Worm (Caenorhabditis elegans) whole organism, L1 larva: ENCODE data around the gene orai-1.

ENCODE experiments used
- C04F5.9 ChIP-seq: sonication (generic microtip); optimal IDR thresholded peaks from 2 replicates; lab custom pipeline; 2016; ENCODE audit warnings: missing genetic modification characterization, missing compliant biosample characterization
- C16A3.4 ChIP-seq: fragments of 150-350 bp; optimal IDR thresholded peaks from 2 replicates; lab custom pipeline; 2014; ENCODE audit warnings: missing biosample characterization, missing genetic modification characterization
- aha-1 ChIP-seq: fragments of 150-350 bp; optimal IDR thresholded peaks from 2 replicates; lab custom pipeline; 2014; ENCODE audit warnings: missing biosample characterization, missing genetic modification characterization
- alr-1 ChIP-seq: fragments of 200-800 bp; sonication (Bioruptor generic); optimal IDR thresholded peaks from 2 replicates; lab custom pipeline; 2018; ENCODE audit warnings: borderline replicate concordance, mild to moderate bottlenecking, missing genetic modification characterization, missing compliant biosample characterization
- ama-1 ChIP-seq: fragments of 150-350 bp; optimal IDR thresholded peaks from 2 replicates; lab custom pipeline; 2014
- ceh-8 ChIP-seq: fragments of 200-800 bp; sonication (Bioruptor generic); optimal IDR thresholded peaks from 2 replicates; lab custom pipeline; 2018; ENCODE audit warnings: mild to moderate bottlenecking, missing genetic modification characterization, moderate library complexity, missing compliant biosample characterization
- ceh-82 ChIP-seq, 3 experiments: fragments of 150-350 bp in 1 of 3; sonication (generic microtip) in 2 of 3; optimal IDR thresholded peaks; 2 replicates each; lab custom pipeline; 2014 to 2017; ENCODE audit warnings: missing biosample characterization in 3 of 3, missing genetic modification characterization in 3 of 3
- ceh-88 ChIP-seq: fragments of 200-800 bp; sonication (Bioruptor generic); IDR thresholded peaks from 2 replicates; pipeline ENCODE4 v1.3.6; 2022; ENCODE audit warnings: missing genetic modification characterization, missing compliant biosample characterization
- ceh-90 ChIP-seq: sonication (generic microtip); optimal IDR thresholded peaks from 2 replicates; lab custom pipeline; 2016; ENCODE audit warnings: missing genetic modification characterization, missing compliant biosample characterization
- dpl-1 ChIP-seq, 3 experiments: fragments of 150-350 bp in 2 of 3; sonication (generic microtip) in 1 of 3; optimal IDR thresholded peaks; 2 replicates each; lab custom pipeline; 2014 to 2017; ENCODE audit warnings: missing biosample characterization in 3 of 3, missing genetic modification characterization in 3 of 3, missing genetic modification reagents in 3 of 3
- dsc-1 ChIP-seq: sonication (generic microtip); optimal IDR thresholded peaks from 2 replicates; lab custom pipeline; 2016; ENCODE audit warnings: mild to moderate bottlenecking, missing genetic modification characterization, missing compliant biosample characterization
- efl-1 ChIP-seq, 4 experiments: fragments of 150-350 bp; optimal IDR thresholded peaks in 3 of 4; peaks in 1 of 4; 1 replicate in 1 of 4; 2 replicates in 3 of 4; lab custom pipeline; 2014; ENCODE audit warnings: missing biosample characterization in 2 of 4, missing genetic modification characterization in 2 of 4, missing genetic modification reagents in 2 of 4
- egl-13 ChIP-seq: sonication (generic microtip); optimal IDR thresholded peaks from 2 replicates; lab custom pipeline; 2016; ENCODE audit warnings: missing genotype, missing genetic modification reagents, missing genetic modification characterization, missing compliant biosample characterization
- elt-2 ChIP-seq: sonication (generic microtip); optimal IDR thresholded peaks from 2 replicates; lab custom pipeline; 2016; ENCODE audit warnings: missing genetic modification characterization, mild to moderate bottlenecking, inconsistent platforms, missing compliant biosample characterization, missing genetic modification reagents
- ets-5 ChIP-seq: fragments of 200-800 bp; sonication (Bioruptor generic); IDR thresholded peaks from 2 replicates; pipeline ENCODE4 v1.3.6; 2022; ENCODE audit warnings: missing genetic modification characterization, missing compliant biosample characterization
- fkh-10 ChIP-seq: sonication (generic microtip); optimal IDR thresholded peaks from 2 replicates; lab custom pipeline; 2017; ENCODE audit warnings: missing biosample characterization, missing genetic modification reagents, missing genetic modification characterization
- fkh-4 ChIP-seq: sonication (generic microtip); optimal IDR thresholded peaks from 2 replicates; lab custom pipeline; 2016; ENCODE audit warnings: missing compliant biosample characterization, missing genetic modification characterization, borderline replicate concordance
- grh-1 ChIP-seq: fragments of 200-800 bp; sonication (Bioruptor generic); IDR thresholded peaks from 2 replicates; pipeline ENCODE4 v1.3.6; 2022; ENCODE audit warnings: missing genetic modification reagents, missing genetic modification characterization, missing compliant biosample characterization
- hlh-17 ChIP-seq: fragments of 200-800 bp; sonication (Bioruptor generic); optimal IDR thresholded peaks from 2 replicates; lab custom pipeline; 2018; ENCODE audit warnings: missing genetic modification characterization, mild to moderate bottlenecking, missing compliant biosample characterization, moderate library complexity, borderline replicate concordance
- hpl-2 ChIP-seq: fragments of 150-350 bp; optimal IDR thresholded peaks from 2 replicates; lab custom pipeline; 2014; ENCODE audit warnings: missing biosample characterization, missing genetic modification reagents, missing genetic modification characterization
- jun-1 ChIP-seq: fragments of 150-350 bp; optimal IDR thresholded peaks from 2 replicates; lab custom pipeline; 2014; ENCODE audit warnings: missing biosample characterization, missing genetic modification reagents, missing genetic modification characterization
- lin-14 ChIP-seq: fragments of 200-800 bp; sonication (Bioruptor generic); optimal IDR thresholded peaks from 2 replicates; lab custom pipeline; 2018; ENCODE audit warnings: mild to moderate bottlenecking, missing genetic modification characterization, moderate library complexity, missing compliant biosample characterization
- lin-15B ChIP-seq: fragments of 150-350 bp; sonication (generic microtip); optimal IDR thresholded peaks from 3 replicates; lab custom pipeline; 2014; ENCODE audit warnings: missing biosample characterization, missing genetic modification characterization
- lin-35 ChIP-seq, 2 experiments: fragments of 150-350 bp; optimal IDR thresholded peaks; 2 replicates each; lab custom pipeline; 2014; ENCODE audit warnings: missing biosample characterization in 2 of 2, missing genetic modification characterization in 2 of 2, missing genetic modification reagents in 2 of 2
- lin-39 ChIP-seq: fragments of 150-350 bp; optimal IDR thresholded peaks from 2 replicates; lab custom pipeline; 2014; ENCODE audit warnings: missing biosample characterization, missing genetic modification reagents, missing genetic modification characterization
- mdl-1 ChIP-seq, 2 experiments: fragments of 150-350 bp; optimal IDR thresholded peaks; 2 replicates each; lab custom pipeline; 2014 to 2017; ENCODE audit warnings: missing biosample characterization in 2 of 2, missing genetic modification characterization in 2 of 2, inconsistent platforms in 1 of 2
- nhr-12 ChIP-seq: sonication (generic microtip); optimal IDR thresholded peaks from 2 replicates; lab custom pipeline; 2017; ENCODE audit warnings: missing biosample characterization, missing genetic modification characterization
- nhr-237 ChIP-seq: fragments of 150-350 bp; optimal IDR thresholded peaks from 2 replicates; lab custom pipeline; 2014; ENCODE audit warnings: missing biosample characterization, missing genetic modification characterization
- nhr-47 ChIP-seq: sonication (generic microtip); optimal IDR thresholded peaks from 2 replicates; lab custom pipeline; 2016; ENCODE audit warnings: mild to moderate bottlenecking, missing genetic modification characterization, moderate library complexity, missing compliant biosample characterization
- nhr-71 ChIP-seq: sonication (generic microtip); optimal IDR thresholded peaks from 2 replicates; lab custom pipeline; 2016; ENCODE audit warnings: mild to moderate bottlenecking, missing genetic modification characterization, moderate library complexity, missing compliant biosample characterization
- nhr-76 ChIP-seq: sonication (generic microtip); optimal IDR thresholded peaks from 2 replicates; lab custom pipeline; 2017; ENCODE audit warnings: missing biosample characterization, missing genetic modification characterization
- nhr-84 ChIP-seq: sonication (generic microtip); optimal IDR thresholded peaks from 2 replicates; lab custom pipeline; 2017; ENCODE audit warnings: missing biosample characterization, missing genetic modification characterization
- nhr-85 ChIP-seq: sonication (generic microtip); peaks from one replicate; lab custom pipeline; 2016; ENCODE audit warnings: missing genetic modification characterization, inconsistent platforms, missing compliant biosample characterization
- nhr-90 ChIP-seq: sonication (generic microtip); optimal IDR thresholded peaks from 2 replicates; lab custom pipeline; 2016; ENCODE audit warnings: mild to moderate bottlenecking, missing genetic modification characterization, missing compliant biosample characterization; ENCODE audit not compliant: poor library complexity
- pag-3 ChIP-seq: sonication (generic microtip); optimal IDR thresholded peaks from 2 replicates; lab custom pipeline; 2017; ENCODE audit warnings: missing genetic modification characterization, mild to moderate bottlenecking, missing compliant biosample characterization, antibody characterized with exemption, borderline replicate concordance; ENCODE audit not compliant: insufficient read depth
- pax-3 ChIP-seq: fragments of 200-800 bp; sonication (Bioruptor generic); optimal IDR thresholded peaks from 2 replicates; lab custom pipeline; 2018; ENCODE audit warnings: mild to moderate bottlenecking, missing genetic modification characterization, moderate library complexity, missing compliant biosample characterization
- pqm-1 ChIP-seq: sonication (generic microtip); optimal IDR thresholded peaks from 3 replicates; lab custom pipeline; 2017; ENCODE audit warnings: missing biosample characterization, missing genetic modification characterization
- rnt-1 ChIP-seq: sonication (generic microtip); optimal IDR thresholded peaks from 2 replicates; lab custom pipeline; 2016; ENCODE audit warnings: mild to moderate bottlenecking, missing genetic modification characterization, moderate library complexity, missing compliant biosample characterization
- skn-1 ChIP-seq: fragments of 150-350 bp; optimal IDR thresholded peaks from 2 replicates; lab custom pipeline; 2014; ENCODE audit warnings: missing biosample characterization, missing genetic modification characterization
- snu-23 ChIP-seq: sonication (generic microtip); optimal IDR thresholded peaks from 2 replicates; lab custom pipeline; 2016; ENCODE audit warnings: missing genetic modification characterization, missing compliant biosample characterization
- sptf-1 ChIP-seq: fragments of 150-350 bp; optimal IDR thresholded peaks from 2 replicates; lab custom pipeline; 2014; ENCODE audit warnings: missing biosample characterization, missing genetic modification characterization
- unc-130 ChIP-seq: fragments of 150-350 bp; optimal IDR thresholded peaks from 2 replicates; lab custom pipeline; 2017; ENCODE audit warnings: missing biosample characterization, missing genetic modification characterization, inconsistent platforms
- unc-30 ChIP-seq: sonication (generic microtip); optimal IDR thresholded peaks from 2 replicates; lab custom pipeline; 2017; ENCODE audit warnings: missing biosample characterization, missing genetic modification characterization
- unc-62 ChIP-seq: fragments of 150-350 bp; optimal IDR thresholded peaks from 2 replicates; lab custom pipeline; 2014; ENCODE audit warnings: missing biosample characterization, missing genetic modification reagents, missing genetic modification characterization
- unc-86 ChIP-seq: sonication (generic microtip); optimal IDR thresholded peaks from 2 replicates; lab custom pipeline; 2016; ENCODE audit warnings: missing genetic modification characterization, missing compliant biosample characterization
- unc-98 ChIP-seq: fragments of 200-800 bp; sonication (Bioruptor generic); IDR thresholded peaks from 2 replicates; pipeline ENCODE4 v1.3.6; 2022; ENCODE audit warnings: missing genetic modification characterization, missing compliant biosample characterization
- zag-1 ChIP-seq: fragments of 150-350 bp; optimal IDR thresholded peaks from 2 replicates; lab custom pipeline; 2014; ENCODE audit warnings: missing biosample characterization, missing genetic modification characterization
- zip-4 ChIP-seq: fragments of 200-800 bp; sonication (Bioruptor generic); optimal IDR thresholded peaks from 2 replicates; lab custom pipeline; 2018; ENCODE audit warnings: mild to moderate bottlenecking, missing genetic modification characterization, moderate library complexity, missing compliant biosample characterization
- ztf-11 ChIP-seq, 2 experiments: sonication (generic microtip); optimal IDR thresholded peaks; 2 replicates each; lab custom pipeline; 2016 to 2017; ENCODE audit warnings: missing genetic modification characterization in 2 of 2, missing biosample characterization in 1 of 2, missing compliant biosample characterization in 1 of 2

The orai-1 gene

DNA sequence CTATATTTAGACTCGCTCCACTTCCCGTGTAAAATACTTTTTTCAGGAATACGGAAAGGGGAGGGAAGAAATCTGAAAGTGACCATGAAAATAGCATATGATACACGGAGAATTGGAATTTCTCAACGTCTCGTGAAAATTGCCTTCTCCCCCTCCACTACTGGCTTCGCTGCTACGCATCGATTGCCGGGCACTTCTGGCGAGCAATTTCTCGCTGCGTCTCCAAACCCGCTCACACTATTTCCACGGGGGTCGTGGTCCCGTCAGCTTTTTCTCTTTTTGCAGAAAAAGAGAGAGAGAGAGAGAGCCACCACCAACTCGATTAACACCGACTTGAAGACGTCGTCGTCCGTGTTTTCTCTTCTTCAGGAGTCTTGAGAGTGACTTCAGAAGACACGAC, 24.4 kb downstream of the orai-1 start (continued):
- peak; percentile 24 for TF ChIP-seq rnt-1 (tag; lab: Kevin White, UChicago)
- no peak for TF ChIP-seq ama-1 (lab: Kevin White, UChicago)
- peak in 1 of 2 experiments; percentile 47 for TF ChIP-seq lin-35 (GFP tag; optimal IDR thresholded peaks at IDR 0.05; lab: Kevin White, UChicago)
- no peak for TF ChIP-seq nhr-12
- no peak for TF ChIP-seq unc-98 (GFP tag; lab: Robert Waterston, UW)
- TF ChIP-seq lin-14 (GFP tag; lab: Kevin White, UChicago): peak; percentile 94
- TF ChIP-seq hpl-2 (GFP tag; lab: Kevin White, UChicago): no peak
- no peak for TF ChIP-seq elt-2 (tag; lab: Kevin White, UChicago)
- TF ChIP-seq zip-4 (GFP tag; lab: Kevin White, UChicago): no peak
- peak; percentile 75 for TF ChIP-seq egl-13 (tag; lab: Kevin White, UChicago)
- no peak for TF ChIP-seq nhr-237
- TF ChIP-seq lin-39 (tag; lab: Kevin White, UChicago): no peak
- TF ChIP-seq nhr-90 (tag; lab: Kevin White, UChicago): no peak
- peak; percentile 70 for TF ChIP-seq nhr-47 (tag; lab: Kevin White, UChicago)
- TF ChIP-seq sptf-1: no peak
- TF ChIP-seq ceh-88 (GFP tag; lab: Robert Waterston, UW): no peak
- peak; percentile 81 for TF ChIP-seq nhr-71 (tag; lab: Kevin White, UChicago)
- no peak for TF ChIP-seq hlh-17 (GFP tag; lab: Kevin White, UChicago)
- TF ChIP-seq ceh-82 (tag; optimal IDR thresholded peaks at IDR 0.05; lab: Kevin White, UChicago): peak in 2 of 3 experiments; percentile 3 to 68
- peak in 1 of 2 experiments; percentile 2 for TF ChIP-seq mdl-1 (tag; optimal IDR thresholded peaks at IDR 0.05; lab: Kevin White, UChicago)
- no peak for TF ChIP-seq alr-1 (tag; lab: Kevin White, UChicago)
- TF ChIP-seq fkh-10 (GFP tag; lab: Kevin White, UChicago): peak; percentile 81
- no peak for TF ChIP-seq C16A3.4 (tag; lab: Kevin White, UChicago)
- TF ChIP-seq nhr-76 (tag; lab: Kevin White, UChicago): no peak
- TF ChIP-seq unc-130: no peak
- peak in 1 of 3 experiments; percentile 19 for TF ChIP-seq dpl-1 (GFP tag; optimal IDR thresholded peaks at IDR 0.05; lab: Kevin White, UChicago)
- no peak for TF ChIP-seq aha-1 (tag; lab: Kevin White, UChicago)
- TF ChIP-seq C04F5.9: no peak
- no peak for TF ChIP-seq unc-30
- TF ChIP-seq grh-1 (GFP tag; lab: Robert Waterston, UW): no peak
- TF ChIP-seq pqm-1 (tag; lab: Kevin White, UChicago): no peak
- TF ChIP-seq nhr-84 (tag; lab: Kevin White, UChicago): no peak
- no peak for TF ChIP-seq jun-1 (tag; lab: Kevin White, UChicago)
- TF ChIP-seq ceh-90 (tag; lab: Kevin White, UChicago): no peak
- TF ChIP-seq lin-15B: no peak
- no peak for TF ChIP-seq pag-3 (tag; lab: Kevin White, UChicago)
- TF ChIP-seq dsc-1 (tag; lab: Kevin White, UChicago): peak; percentile 17
- no peak for TF ChIP-seq fkh-4 (tag; lab: Kevin White, UChicago)

DNA sequence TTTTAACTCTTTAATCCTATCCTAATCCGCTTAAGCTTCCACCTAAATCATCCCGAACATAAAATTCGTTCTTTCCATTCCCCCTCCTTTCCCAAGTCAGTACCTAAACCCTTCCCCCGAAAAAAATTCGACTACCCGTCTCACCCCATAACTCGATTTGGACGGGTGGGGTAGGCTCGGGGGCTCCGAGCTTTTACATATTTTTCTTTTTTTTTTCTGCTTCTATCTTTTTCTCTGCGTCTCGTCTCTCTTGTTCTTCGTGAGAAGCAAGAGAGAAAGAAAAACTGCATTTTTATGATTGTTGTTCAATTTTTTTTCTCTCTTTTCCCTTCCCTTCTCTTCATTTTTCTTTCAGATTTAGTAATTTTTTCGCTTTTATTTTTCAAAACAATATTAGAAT, 28.9 kb downstream of the orai-1 start:
- TF ChIP-seq C04F5.9 (no peak), hpl-2 (GFP tag; lab: Kevin White, UChicago) (no peak), snu-23 (GFP tag; lab: Kevin White, UChicago) (peak; percentile 20), zip-4 (GFP tag; lab: Kevin White, UChicago) (no peak), aha-1 (tag; lab: Kevin White, UChicago) (no peak), efl-1 (optimal IDR thresholded peaks at IDR 0.05; lab: Kevin White, UChicago) (no peak), efl-1 (GFP tag; optimal IDR thresholded peaks at IDR 0.05 in 1 of 2; lab: Kevin White, UChicago) (peak in 1 of 2 experiments; percentile 3), ets-5 (GFP tag; lab: Robert Waterston, UW) (no peak), ztf-11 (tag; optimal IDR thresholded peaks at IDR 0.05; lab: Kevin White, UChicago) (no peak), nhr-85 (no peak), unc-86 (tag; lab: Kevin White, UChicago) (no peak), skn-1 (tag; lab: Kevin White, UChicago) (no peak), hlh-17 (GFP tag; lab: Kevin White, UChicago) (no peak), unc-62 (GFP tag; lab: Kevin White, UChicago) (no peak), pax-3 (tag; lab: Kevin White, UChicago) (no peak), pqm-1 (tag; lab: Kevin White, UChicago) (no peak), lin-39 (tag; lab: Kevin White, UChicago) (no peak), ceh-82 (tag; optimal IDR thresholded peaks at IDR 0.05; lab: Kevin White, UChicago) (peak in 1 of 3 experiments; percentile 36), ceh-88 (GFP tag; lab: Robert Waterston, UW) (no peak), rnt-1 (tag; lab: Kevin White, UChicago) (no peak), ceh-8 (no peak), nhr-84 (tag; lab: Kevin White, UChicago) (no peak), unc-98 (GFP tag; lab: Robert Waterston, UW) (no peak), nhr-90 (tag; lab: Kevin White, UChicago) (no peak), zag-1 (tag; lab: Kevin White, UChicago) (no peak)
